Worm (Caenorhabditis elegans): Measurements from ENCODE around the gene C14E2.3.

DNA sequence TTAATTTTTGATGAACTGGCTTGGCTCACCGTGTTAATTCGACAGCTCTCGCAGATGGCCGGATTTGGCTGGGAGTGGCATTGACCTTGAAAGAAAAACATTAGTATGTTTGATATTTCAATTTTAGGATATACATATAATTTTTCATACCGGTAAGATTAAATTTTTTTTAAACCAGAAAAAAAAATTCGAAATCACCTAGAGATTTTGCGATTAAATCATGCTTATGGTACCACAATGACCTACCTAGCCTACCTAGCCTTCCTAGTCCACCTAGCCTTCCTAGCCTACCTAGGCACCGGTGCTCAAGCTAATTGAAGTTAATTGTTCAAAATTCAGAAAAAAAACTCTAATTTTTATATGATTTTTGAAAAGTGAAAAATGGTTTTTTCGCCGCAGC lies at the start of gene C14E2.3:
- TF ChIP-seq ces-1 (GFP tag; optimal IDR thresholded peaks at IDR 0.05) (no peak), aly-2 (tag; optimal IDR thresholded peaks at IDR 0.05) (no peak), arid-1 (GFP tag; conservative IDR thresholded peaks at IDR 0.05) (no peak)
